Worm (Caenorhabditis elegans) whole organism, L2 larva: ENCODE results near the gene Y105C5B.11.

Experiments
- ama-1 ChIP-seq: fragments of 150-350 bp; optimal IDR thresholded peaks from 2 replicates; lab custom pipeline; 2018; ENCODE audit warnings: inconsistent platforms
- lin-39 ChIP-seq: fragments of 150-350 bp; optimal IDR thresholded peaks from 2 replicates; lab custom pipeline; 2014; ENCODE audit warnings: missing biosample characterization, missing genetic modification reagents, missing genetic modification characterization
- nhr-129 ChIP-seq: fragments of 150-350 bp; optimal IDR thresholded peaks from 2 replicates; lab custom pipeline; 2014; ENCODE audit warnings: missing biosample characterization, missing genetic modification characterization
- sma-9 ChIP-seq, 2 experiments: fragments of 150-350 bp in 1 of 2; sonication (generic microtip) in 1 of 2; optimal IDR thresholded peaks; 2 replicates each; lab custom pipeline; 2014 to 2016; ENCODE audit warnings: missing genetic modification characterization in 2 of 2, mild to moderate bottlenecking in 1 of 2, missing biosample characterization in 1 of 2, missing compliant biosample characterization in 1 of 2, missing genetic modification reagents in 1 of 2, moderate library complexity in 1 of 2
- unc-62 ChIP-seq: fragments of 150-350 bp; optimal IDR thresholded peaks from 2 replicates; lab custom pipeline; 2014; ENCODE audit warnings: missing biosample characterization, missing genetic modification reagents, missing genetic modification characterization
- ztf-11 ChIP-seq: sonication (generic microtip); optimal IDR thresholded peaks from 2 replicates; lab custom pipeline; 2017; ENCODE audit warnings: missing biosample characterization, missing genetic modification characterization
- ztf-4 ChIP-seq: fragments of 150-350 bp; optimal IDR thresholded peaks from 2 replicates; lab custom pipeline; 2014; ENCODE audit warnings: missing biosample characterization, missing genetic modification characterization

DNA sequence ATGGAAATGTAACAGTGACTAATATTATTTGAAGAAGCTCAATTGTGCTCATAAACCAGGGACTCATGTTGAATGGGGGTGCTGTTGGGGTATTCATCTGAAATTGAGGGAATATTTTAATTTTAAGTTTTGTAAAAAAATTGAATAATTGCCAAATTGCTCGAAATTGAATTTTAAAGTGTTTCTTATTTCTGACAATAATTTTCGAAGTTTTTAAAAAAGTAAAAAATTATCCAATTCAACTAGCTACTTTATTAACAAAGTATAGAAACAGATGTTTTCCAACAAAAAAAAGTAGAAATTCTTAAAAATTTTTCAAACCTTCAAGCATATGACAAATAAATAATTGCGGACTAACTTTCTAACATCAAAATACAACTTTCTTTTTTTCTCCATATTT is 47.2 kb downstream of the Y105C5B.11 start, which contains the start of gene srv-14:
- no peak for TF ChIP-seq ztf-4 (tag; lab: Kevin White, UChicago)
- no peak for TF ChIP-seq lin-39 (tag; lab: Kevin White, UChicago)
- no peak for TF ChIP-seq sma-9 (GFP tag; optimal IDR thresholded peaks at IDR 0.05; lab: Kevin White, UChicago)
- no peak for TF ChIP-seq sma-9 (tag; optimal IDR thresholded peaks at IDR 0.05; lab: Kevin White, UChicago)
- TF ChIP-seq ztf-11, result no peak
- no peak for TF ChIP-seq unc-62 (GFP tag; lab: Kevin White, UChicago)
- no peak for TF ChIP-seq ama-1 (lab: Kevin White, UChicago)
- TF ChIP-seq nhr-129, result no peak
